Fruit fly (Drosophila melanogaster) whole organism, embryonic: ENCODE results near the gene Stat92E.

Experiments
- Antp ChIP-seq: fragments of 200-800 bp; sonication (Bioruptor generic); optimal IDR thresholded peaks from 3 replicates; lab custom pipeline; 2016; ENCODE audit warnings: missing biosample characterization, missing genetic modification characterization
- Atf3 ChIP-seq: fragments of 200-800 bp; sonication (Bioruptor generic); optimal IDR thresholded peaks from 3 replicates; lab custom pipeline; 2016; ENCODE audit warnings: missing biosample characterization, missing genetic modification characterization
- CG10147 ChIP-seq: fragments of 200-800 bp; sonication (Bioruptor generic); optimal IDR thresholded peaks from 2 replicates; lab custom pipeline; 2019; ENCODE audit warnings: missing biosample characterization, mild to moderate bottlenecking, missing genetic modification characterization, moderate library complexity
- CG10366 ChIP-seq: fragments of 200-800 bp; sonication (Bioruptor generic); IDR thresholded peaks from 2 replicates; pipeline ENCODE4 v1.3.6; 2022; ENCODE audit warnings: missing biosample characterization, missing genetic modification characterization
- CG10654 ChIP-seq: fragments of 200-800 bp; sonication (Bioruptor generic); optimal IDR thresholded peaks from 2 replicates; lab custom pipeline; 2016; ENCODE audit warnings: missing biosample characterization, missing genetic modification characterization
- CG13894 ChIP-seq: fragments of 200-800 bp; sonication (Bioruptor generic); optimal IDR thresholded peaks from 3 replicates; lab custom pipeline; 2018; ENCODE audit warnings: missing biosample characterization, mild to moderate bottlenecking, missing genetic modification characterization, moderate library complexity
- CG1529 ChIP-seq: fragments of 200-800 bp; sonication (Bioruptor generic); optimal IDR thresholded peaks from 3 replicates; lab custom pipeline; 2018; ENCODE audit warnings: missing biosample characterization, missing genetic modification characterization
- CG15696 ChIP-seq: fragments of 200-800 bp; sonication (Bioruptor generic); optimal IDR thresholded peaks from 2 replicates; lab custom pipeline; 2019; ENCODE audit warnings: missing biosample characterization, mild to moderate bottlenecking, missing genetic modification characterization, moderate library complexity
- CG17186 ChIP-seq: fragments of 200-800 bp; sonication (Bioruptor generic); optimal IDR thresholded peaks from 3 replicates; lab custom pipeline; 2017; ENCODE audit warnings: missing biosample characterization, missing genetic modification reagents, missing genetic modification characterization
- CG17328 ChIP-seq: fragments of 200-800 bp; sonication (Bioruptor generic); IDR thresholded peaks from 2 replicates; pipeline ENCODE4 v1.3.6; 2022; ENCODE audit warnings: missing biosample characterization, missing genetic modification characterization
- CG34422 ChIP-seq: fragments of 200-800 bp; sonication (Bioruptor generic); IDR thresholded peaks from 3 replicates; pipeline ENCODE4 v1.3.6; 2022; ENCODE audit warnings: missing biosample characterization, missing genetic modification characterization
- CG43689 ChIP-seq: fragments of 200-800 bp; sonication (Bioruptor generic); IDR thresholded peaks from 2 replicates; pipeline ENCODE4 v1.3.6; 2022; ENCODE audit warnings: missing biosample characterization, missing genetic modification characterization
- CG4854 ChIP-seq: fragments of 200-800 bp; sonication (Bioruptor generic); optimal IDR thresholded peaks from 2 replicates; lab custom pipeline; 2016; ENCODE audit warnings: missing biosample characterization, missing genetic modification characterization, inconsistent platforms
- CHES-1-like ChIP-seq: fragments of 200-800 bp; sonication (Bioruptor generic); optimal IDR thresholded peaks from 2 replicates; lab custom pipeline; 2016; ENCODE audit warnings: missing biosample characterization, missing genetic modification characterization
- Dip2 ChIP-seq: fragments of 200-800 bp; sonication (Bioruptor generic); IDR thresholded peaks from 2 replicates; pipeline ENCODE4 v1.3.6; 2022; ENCODE audit warnings: missing biosample characterization, missing genetic modification characterization
- Doc2 ChIP-seq: fragments of 200-800 bp; sonication (Bioruptor generic); IDR thresholded peaks from 2 replicates; pipeline ENCODE4 v1.3.6; 2022; ENCODE audit warnings: missing biosample characterization, missing genetic modification characterization
- Dp ChIP-seq: fragments of 200-800 bp; sonication (Bioruptor generic); optimal IDR thresholded peaks from 2 replicates; lab custom pipeline; 2018; ENCODE audit warnings: missing biosample characterization, mild to moderate bottlenecking, missing genetic modification characterization, moderate library complexity
- Fer3 ChIP-seq: fragments of 200-800 bp; sonication (Bioruptor generic); optimal IDR thresholded peaks from 2 replicates; lab custom pipeline; 2018; ENCODE audit warnings: missing biosample characterization, mild to moderate bottlenecking, missing genetic modification characterization, moderate library complexity
- H2.0 ChIP-seq: fragments of 200-800 bp; sonication (Bioruptor generic); IDR thresholded peaks from 2 replicates; pipeline ENCODE4 v1.3.6; 2022; ENCODE audit warnings: missing biosample characterization, missing genetic modification characterization
- HLH54F ChIP-seq: fragments of 200-800 bp; sonication (Bioruptor generic); optimal IDR thresholded peaks from 3 replicates; lab custom pipeline; 2016; ENCODE audit warnings: missing biosample characterization, missing genetic modification characterization
- Hand ChIP-seq: fragments of 200-800 bp; sonication (Bioruptor generic); optimal IDR thresholded peaks from 2 replicates; lab custom pipeline; 2017; ENCODE audit warnings: mild to moderate bottlenecking, missing biosample characterization, missing genetic modification reagents, missing genetic modification characterization
- Hr3 ChIP-seq: fragments of 200-800 bp; sonication (Bioruptor generic); optimal IDR thresholded peaks from 3 replicates; lab custom pipeline; 2016; ENCODE audit warnings: missing biosample characterization, missing genetic modification characterization
- Hsf ChIP-seq: fragments of 200-800 bp; sonication (Bioruptor generic); optimal IDR thresholded peaks from 3 replicates; lab custom pipeline; 2016; ENCODE audit warnings: missing biosample characterization, missing genetic modification characterization
- Jarid2 ChIP-seq: fragments of 200-800 bp; sonication (Bioruptor generic); optimal IDR thresholded peaks from 3 replicates; lab custom pipeline; 2017; ENCODE audit warnings: mild to moderate bottlenecking, missing biosample characterization, missing genetic modification reagents, missing genetic modification characterization
- Myb ChIP-seq: fragments of 200-800 bp; sonication (Bioruptor generic); optimal IDR thresholded peaks from 2 replicates; lab custom pipeline; 2016; ENCODE audit warnings: missing biosample characterization, missing genetic modification characterization
- NK7.1 ChIP-seq: fragments of 200-800 bp; sonication (Bioruptor generic); optimal IDR thresholded peaks from 3 replicates; lab custom pipeline; 2016; ENCODE audit warnings: missing biosample characterization, missing genetic modification characterization
- NfI ChIP-seq: fragments of 200-800 bp; sonication (Bioruptor generic); optimal IDR thresholded peaks from 3 replicates; lab custom pipeline; 2018; ENCODE audit warnings: missing biosample characterization, mild to moderate bottlenecking, missing genetic modification characterization, moderate library complexity
- Optix ChIP-seq: fragments of 200-800 bp; sonication (Bioruptor generic); IDR thresholded peaks from 3 replicates; pipeline ENCODE4 v1.3.6; 2022; ENCODE audit warnings: missing biosample characterization, missing genetic modification characterization
- PHDP ChIP-seq: fragments of 200-800 bp; sonication (Bioruptor generic); optimal IDR thresholded peaks from 3 replicates; lab custom pipeline; 2018; ENCODE audit warnings: missing biosample characterization, mild to moderate bottlenecking, missing genetic modification characterization, moderate library complexity
- amos ChIP-seq: fragments of 200-800 bp; sonication (Bioruptor generic); IDR thresholded peaks from 2 replicates; pipeline ENCODE4 v1.3.6; 2022; ENCODE audit warnings: missing biosample characterization, missing genetic modification characterization; ENCODE audit not compliant: partially characterized antibody
- az2 ChIP-seq: fragments of 200-800 bp; sonication (Bioruptor generic); optimal IDR thresholded peaks from 3 replicates; lab custom pipeline; 2016; ENCODE audit warnings: missing biosample characterization, missing genetic modification characterization
- bcd ChIP-seq: fragments of 200-800 bp; sonication (Bioruptor generic); optimal IDR thresholded peaks from 2 replicates; lab custom pipeline; 2017; ENCODE audit warnings: missing biosample characterization, mild to moderate bottlenecking, missing genetic modification characterization
- bsh ChIP-seq, 2 experiments: fragments of 200-800 bp; sonication (Bioruptor generic); optimal IDR thresholded peaks; 2 replicates each; lab custom pipeline; 2017 to 2018; ENCODE audit warnings: mild to moderate bottlenecking in 2 of 2, missing biosample characterization in 2 of 2, missing genetic modification characterization in 2 of 2, moderate library complexity in 1 of 2
- btn ChIP-seq: fragments of 200-800 bp; sonication (Bioruptor generic); optimal IDR thresholded peaks from 2 replicates; lab custom pipeline; 2016; ENCODE audit warnings: missing biosample characterization, missing genetic modification characterization
- cg ChIP-seq: fragments of 200-800 bp; sonication (Bioruptor generic); optimal IDR thresholded peaks from 3 replicates; lab custom pipeline; 2019; ENCODE audit warnings: missing biosample characterization, mild to moderate bottlenecking, missing genetic modification characterization, moderate library complexity
- croc ChIP-seq: fragments of 200-800 bp; sonication (Bioruptor generic); conservative IDR thresholded peaks from 3 replicates; pipeline ENCODE4 v1.3.6; 2022; ENCODE audit warnings: missing biosample characterization, missing genetic modification characterization
- danr ChIP-seq: fragments of 200-800 bp; sonication (Bioruptor generic); IDR thresholded peaks from 2 replicates; pipeline ENCODE4 v1.3.6; 2022; ENCODE audit warnings: missing biosample characterization, missing genetic modification characterization
- en ChIP-seq: fragments of 200-800 bp; sonication (Bioruptor generic); optimal IDR thresholded peaks from 2 replicates; lab custom pipeline; 2016; ENCODE audit warnings: missing biosample characterization, missing genetic modification characterization
- ewg ChIP-seq: fragments of 200-800 bp; sonication (Bioruptor generic); optimal IDR thresholded peaks from 3 replicates; lab custom pipeline; 2017; ENCODE audit warnings: mild to moderate bottlenecking, missing biosample characterization, missing genetic modification reagents, missing genetic modification characterization
- gem ChIP-seq: fragments of 200-800 bp; sonication (Bioruptor generic); optimal IDR thresholded peaks from 2 replicates; lab custom pipeline; 2019; ENCODE audit warnings: missing biosample characterization, mild to moderate bottlenecking, missing genetic modification characterization, moderate library complexity
- gsb-n ChIP-seq: fragments of 200-800 bp; sonication (Bioruptor generic); optimal IDR thresholded peaks from 3 replicates; lab custom pipeline; 2018; ENCODE audit warnings: missing biosample characterization, mild to moderate bottlenecking, missing genetic modification characterization
- jigr1 ChIP-seq: fragments of 200-800 bp; sonication (Bioruptor generic); IDR thresholded peaks from 3 replicates; pipeline ENCODE4 v1.3.6; 2022; ENCODE audit warnings: missing biosample characterization, missing genetic modification characterization
- ken ChIP-seq: fragments of 200-800 bp; sonication (Bioruptor generic); IDR thresholded peaks from 3 replicates; pipeline ENCODE4 v1.3.6; 2022; ENCODE audit warnings: missing biosample characterization, missing genetic modification characterization
- lbe ChIP-seq: fragments of 200-800 bp; sonication (Bioruptor generic); optimal IDR thresholded peaks from 2 replicates; lab custom pipeline; 2016; ENCODE audit warnings: missing biosample characterization, mild to moderate bottlenecking, missing genetic modification characterization
- p53 ChIP-seq: fragments of 200-800 bp; sonication (Bioruptor generic); optimal IDR thresholded peaks from 2 replicates; lab custom pipeline; 2016; ENCODE audit warnings: missing biosample characterization, missing genetic modification characterization
- pnt ChIP-seq: fragments of 200-800 bp; sonication (Bioruptor generic); optimal IDR thresholded peaks from 3 replicates; lab custom pipeline; 2016; ENCODE audit warnings: missing biosample characterization, missing genetic modification characterization
- pum ChIP-seq: fragments of 200-800 bp; sonication (Bioruptor generic); optimal IDR thresholded peaks from 2 replicates; lab custom pipeline; 2016; ENCODE audit warnings: missing biosample characterization, missing genetic modification characterization
- run ChIP-seq: fragments of 200-800 bp; sonication (Bioruptor generic); optimal IDR thresholded peaks from 3 replicates; lab custom pipeline; 2018; ENCODE audit warnings: missing biosample characterization, mild to moderate bottlenecking, missing genetic modification characterization
- sr ChIP-seq: fragments of 200-800 bp; sonication (Bioruptor generic); IDR thresholded peaks from 3 replicates; pipeline ENCODE4 v1.3.6; 2022; ENCODE audit warnings: missing biosample characterization, missing genetic modification characterization
- tgo ChIP-seq: fragments of 200-800 bp; sonication (Bioruptor generic); IDR thresholded peaks from 3 replicates; pipeline ENCODE4 v1.3.6; 2022; ENCODE audit warnings: missing biosample characterization, missing genetic modification characterization

Gene Stat92E

DNA sequence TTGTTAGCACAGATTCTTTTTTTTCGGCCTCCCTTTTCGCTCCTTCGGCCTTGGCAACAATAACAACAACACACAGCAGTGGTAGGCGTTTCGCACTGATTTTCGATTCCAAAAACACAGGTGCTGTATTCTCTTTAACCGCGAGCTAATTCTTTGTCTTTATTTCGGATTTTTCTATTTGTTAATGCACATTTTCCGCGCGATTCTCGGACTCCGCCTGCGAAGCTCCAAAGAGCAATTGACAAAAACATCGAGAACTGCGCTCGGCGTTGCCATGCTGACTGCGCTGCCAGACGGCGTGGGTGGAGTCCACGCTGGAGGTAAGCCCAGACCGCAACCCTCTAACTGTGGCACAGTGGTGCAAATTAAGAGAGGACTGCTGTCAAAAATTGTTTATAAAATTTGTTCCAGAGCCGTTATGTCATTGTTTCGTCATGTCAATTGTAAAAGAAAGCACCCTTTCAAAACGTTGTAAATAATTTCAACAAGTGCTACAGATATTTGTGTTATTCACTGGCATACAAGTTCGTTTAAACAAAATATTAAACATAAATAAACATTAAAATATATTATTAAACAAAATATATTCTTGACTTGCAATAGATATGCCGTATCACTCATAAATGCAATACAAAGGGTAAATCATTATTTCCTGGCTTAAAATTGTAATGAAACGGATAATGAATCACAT is 5.4 kb upstream of the Stat92E start, which contains the start of the genes DPCoAC and CG5180 (continued):
- TF ChIP-seq Hr3 (GFP tag; lab: Kevin White, UChicago) (peak; percentile 61), CHES-1-like (GFP tag; lab: Kevin White, UChicago) (peak; percentile 68), lbe (peak; percentile 22), H2.0 (peak; percentile 50; the same call in 1 of the 2 replicates), CG4854 (GFP tag; lab: Kevin White, UChicago) (peak; percentile 24), PHDP (peak; percentile 46), Atf3 (GFP tag; lab: Kevin White, UChicago) (peak; percentile 14), cg (GFP tag; lab: Kevin White, UChicago) (peak; percentile 56), Myb (peak; percentile 73), btn (GFP tag; lab: Kevin White, UChicago) (no peak), NK7.1 (GFP tag; lab: Kevin White, UChicago) (no peak), sr (GFP tag; lab: Robert Waterston, UW) (peak; percentile 78), p53 (GFP tag; lab: Kevin White, UChicago) (peak; percentile 6), croc (peak; percentile 35; the same call in 1 of the 3 replicates), Optix (GFP tag; lab: Robert Waterston, UW) (peak; percentile 52; the same call in 1 of the 3 replicates), az2 (peak; percentile 41), tgo (peak; percentile 72; the same call in 2 of the 3 replicates), HLH54F (GFP tag; lab: Kevin White, UChicago) (peak; percentile 64), bsh (GFP tag; optimal IDR thresholded peaks at IDR 0.05; lab: Kevin White, UChicago) (peak in 1 of 2 experiments; percentile 35), gsb-n (peak; percentile 15), CG10366 (peak; percentile 68), pum (GFP tag; lab: Kevin White, UChicago) (peak; percentile 64), Dp (GFP tag; lab: Kevin White, UChicago) (no peak), CG10654 (GFP tag; lab: Kevin White, UChicago) (peak; percentile 63), Doc2 (no peak), amos (GFP tag; lab: Robert Waterston, UW) (peak; percentile 78), Hsf (peak; percentile 60), en (no peak), jigr1 (GFP tag; lab: Robert Waterston, UW) (peak; percentile 58; the same call in 2 of the 3 replicates), NfI (GFP tag; lab: Kevin White, UChicago) (peak; percentile 72), CG13894 (tag; lab: Kevin White, UChicago) (peak; percentile 76), ken (peak; percentile 75), gem (peak; percentile 56), CG15696 (tag; lab: Kevin White, UChicago) (peak; percentile 42), ewg (GFP tag; lab: Kevin White, UChicago) (peak; percentile 45), CG17328 (GFP tag; lab: Robert Waterston, UW) (peak; percentile 63), CG17186 (peak; percentile 71), Fer3 (peak; percentile 54), Jarid2 (GFP tag; lab: Kevin White, UChicago) (peak; percentile 53), Antp (GFP tag; lab: Kevin White, UChicago) (peak; percentile 77), Dip2 (GFP tag; lab: Robert Waterston, UW) (no peak), Hand (GFP tag; lab: Kevin White, UChicago) (peak; percentile 15), bcd (GFP tag; lab: Kevin White, UChicago) (peak; percentile 56), danr (GFP tag; lab: Robert Waterston, UW) (0 out of 2 replicates have a peak, but pooled peaks have one; percentile 33), CG34422 (GFP tag; lab: Robert Waterston, UW) (peak; percentile 75), CG1529 (no peak), run (tag; lab: Kevin White, UChicago) (no peak), CG43689 (GFP tag; lab: Robert Waterston, UW) (0 out of 2 replicates have a peak, but pooled peaks have one; percentile 33), pnt (peak; percentile 8), CG10147 (GFP tag; lab: Kevin White, UChicago) (peak; percentile 38)
